ENCODE assay signal across 1 fruit fly cellular context in genomic region chrX:15745905-15746681, dm6.
TF ChIP-seq lines count a peak whose summit lies in the region.

Gene CG8944, minus strand, starts transcription at chrX:15746231.
Gene CCT6, plus strand, starts transcription at chrX:15746648.

TF ChIP-seq in whole organism, embryonic, 481 proteins besides CTCF, POLR2A, EP300 and RAD21 (continued from another document):
- TF ChIP-seq Atf6 (GFP tag; IDR thresholded peaks at IDR 0.05; lab: Robert Waterston, UW): no peak
- TF ChIP-seq CG7839 (tag; optimal IDR thresholded peaks at IDR 0.05; lab: Kevin White, UChicago): no peak
- TF ChIP-seq CG10959 (GFP tag; IDR thresholded peaks at IDR 0.05; lab: Robert Waterston, UW): no peak
- TF ChIP-seq grau (tag; optimal IDR thresholded peaks at IDR 0.05; lab: Kevin White, UChicago): peak; percentile 1
- TF ChIP-seq CG17186 (GFP tag; optimal IDR thresholded peaks at IDR 0.05; lab: Kevin White, UChicago): no peak
- no peak for TF ChIP-seq pnt (GFP tag; optimal IDR thresholded peaks at IDR 0.05; lab: Kevin White, UChicago)
- peak; percentile 28; the same call in 1 of the 2 replicates for TF ChIP-seq ssp (GFP tag; IDR thresholded peaks at IDR 0.05; lab: Robert Waterston, UW)
- no peak for TF ChIP-seq Poxn (GFP tag; IDR thresholded peaks at IDR 0.05; lab: Robert Waterston, UW)
- TF ChIP-seq Six4 (GFP tag; optimal IDR thresholded peaks at IDR 0.05; lab: Kevin White, UChicago): no peak
- no peak for TF ChIP-seq CG30431 (GFP tag; optimal IDR thresholded peaks at IDR 0.05; lab: Kevin White, UChicago)
- TF ChIP-seq sna (GFP tag; IDR thresholded peaks at IDR 0.05; lab: Robert Waterston, UW; ENCODE audit: partially characterized antibody): no peak
- TF ChIP-seq BtbVII (GFP tag; optimal IDR thresholded peaks at IDR 0.05; lab: Kevin White, UChicago): no peak
- TF ChIP-seq C15 (GFP tag; IDR thresholded peaks at IDR 0.05; lab: Robert Waterston, UW): no peak
- 0 out of 2 replicates have a peak, but pooled peaks have one; percentile 18 for TF ChIP-seq Ptx1 (GFP tag; IDR thresholded peaks at IDR 0.05; lab: Robert Waterston, UW)
- no peak for TF ChIP-seq CG31365 (tag; optimal IDR thresholded peaks at IDR 0.05; lab: Kevin White, UChicago)
- no peak for TF ChIP-seq hbn (GFP tag; IDR thresholded peaks at IDR 0.05; lab: Robert Waterston, UW; ENCODE audit: partially characterized antibody)
- TF ChIP-seq CG11085 (GFP tag; IDR thresholded peaks at IDR 0.05; lab: Robert Waterston, UW): no peak
- TF ChIP-seq CG11398 (GFP tag; optimal IDR thresholded peaks at IDR 0.05; lab: Kevin White, UChicago): no peak
- TF ChIP-seq ara (GFP tag; IDR thresholded peaks at IDR 0.05; lab: Robert Waterston, UW): no peak
- no peak for TF ChIP-seq oc (tag; optimal IDR thresholded peaks at IDR 0.05; lab: Kevin White, UChicago)
- TF ChIP-seq ab (GFP tag; optimal IDR thresholded peaks at IDR 0.05; lab: Kevin White, UChicago): no peak
- no peak for TF ChIP-seq CG10431 (GFP tag; optimal IDR thresholded peaks at IDR 0.05; lab: Kevin White, UChicago)
- no peak for TF ChIP-seq CG15479 (GFP tag; optimal IDR thresholded peaks at IDR 0.05; lab: Kevin White, UChicago)
- peak; percentile 96 for TF ChIP-seq CG2116 (GFP tag; optimal IDR thresholded peaks at IDR 0.05; lab: Kevin White, UChicago)
- TF ChIP-seq HmgD (GFP tag; optimal IDR thresholded peaks at IDR 0.05; lab: Kevin White, UChicago): no peak
- TF ChIP-seq bowl (GFP tag; IDR thresholded peaks at IDR 0.05; lab: Robert Waterston, UW): no peak
- 0 out of 2 replicates have a peak, but pooled peaks have one; percentile 28 for TF ChIP-seq CG13287 (GFP tag; IDR thresholded peaks at IDR 0.05; lab: Robert Waterston, UW; ENCODE audit: partially characterized antibody)
- 0 out of 3 replicates have a peak, but pooled peaks have one; percentile 42 for TF ChIP-seq knrl (GFP tag; IDR thresholded peaks at IDR 0.05; lab: Robert Waterston, UW; ENCODE audit: partially characterized antibody)
- TF ChIP-seq eyg (GFP tag; optimal IDR thresholded peaks at IDR 0.05; lab: Kevin White, UChicago): no peak
- TF ChIP-seq CG32532 (GFP tag; IDR thresholded peaks at IDR 0.05; lab: Robert Waterston, UW): 0 out of 2 replicates have a peak, but pooled peaks have one; percentile 38
- TF ChIP-seq Dip3 (GFP tag; optimal IDR thresholded peaks at IDR 0.05; lab: Kevin White, UChicago): no peak
- TF ChIP-seq vnd (GFP tag; IDR thresholded peaks at IDR 0.05; lab: Robert Waterston, UW; ENCODE audit: partially characterized antibody): peak; percentile 35; the same call in 1 of the 3 replicates
- TF ChIP-seq cato (GFP tag; optimal IDR thresholded peaks at IDR 0.05; lab: Kevin White, UChicago; ENCODE audit: borderline replicate concordance): no peak
- TF ChIP-seq Antp (GFP tag; optimal IDR thresholded peaks at IDR 0.05; lab: Kevin White, UChicago): no peak
- no peak for TF ChIP-seq jing (GFP tag; optimal IDR thresholded peaks at IDR 0.05; lab: Kevin White, UChicago)
- TF ChIP-seq CG3163 (GFP tag; optimal IDR thresholded peaks at IDR 0.05; lab: Kevin White, UChicago): no peak
- TF ChIP-seq CG14710 (tag; optimal IDR thresholded peaks at IDR 0.05; lab: Kevin White, UChicago): peak; percentile 71
- peak; percentile 30 for TF ChIP-seq CG15514 (GFP tag; optimal IDR thresholded peaks at IDR 0.05; lab: Kevin White, UChicago)
- TF ChIP-seq CG8924 (tag; optimal IDR thresholded peaks at IDR 0.05; lab: Kevin White, UChicago): no peak
- TF ChIP-seq Trl (optimal IDR thresholded peaks at IDR 0.05; lab: Kevin White, UChicago): no peak
- TF ChIP-seq Trl (GFP tag; optimal IDR thresholded peaks at IDR 0.05; lab: Kevin White, UChicago): no peak
- no peak for TF ChIP-seq NK7.1 (GFP tag; optimal IDR thresholded peaks at IDR 0.05; lab: Kevin White, UChicago)
- no peak for TF ChIP-seq jumu (GFP tag; optimal IDR thresholded peaks at IDR 0.05; lab: Kevin White, UChicago)
- TF ChIP-seq D19B (GFP tag; optimal IDR thresholded peaks at IDR 0.05; lab: Kevin White, UChicago): no peak
- no peak for TF ChIP-seq mam (GFP tag; optimal IDR thresholded peaks at IDR 0.05; lab: Kevin White, UChicago)
- TF ChIP-seq Sry-β (GFP tag; optimal IDR thresholded peaks at IDR 0.05; lab: Kevin White, UChicago): peak; percentile 83
- TF ChIP-seq run (tag; optimal IDR thresholded peaks at IDR 0.05; lab: Kevin White, UChicago): no peak
- TF ChIP-seq fd96Cb (tag; optimal IDR thresholded peaks at IDR 0.05; lab: Kevin White, UChicago): no peak
- no peak for TF ChIP-seq CG7745 (tag; optimal IDR thresholded peaks at IDR 0.05; lab: Kevin White, UChicago)
- no peak for TF ChIP-seq nom (GFP tag; optimal IDR thresholded peaks at IDR 0.05; lab: Kevin White, UChicago)
- peak; percentile 17 for TF ChIP-seq Ets97D (GFP tag; optimal IDR thresholded peaks at IDR 0.05; lab: Kevin White, UChicago)
- no peak for TF ChIP-seq pfk (GFP tag; optimal IDR thresholded peaks at IDR 0.05; lab: Kevin White, UChicago)
- TF ChIP-seq Blimp-1 (GFP tag; optimal IDR thresholded peaks at IDR 0.05; lab: Kevin White, UChicago): no peak
- no peak for TF ChIP-seq Dip2 (GFP tag; IDR thresholded peaks at IDR 0.05; lab: Robert Waterston, UW)
- no peak for TF ChIP-seq odd (GFP tag; optimal IDR thresholded peaks at IDR 0.05; lab: Kevin White, UChicago)
- no peak for TF ChIP-seq CG1529 (GFP tag; optimal IDR thresholded peaks at IDR 0.05; lab: Kevin White, UChicago)
- no peak for TF ChIP-seq CG12155 (GFP tag; optimal IDR thresholded peaks at IDR 0.05; lab: Kevin White, UChicago)
- TF ChIP-seq zf30C (GFP tag; optimal IDR thresholded peaks at IDR 0.05; lab: Kevin White, UChicago): no peak
- TF ChIP-seq CG11560 (tag; IDR thresholded peaks at IDR 0.05; lab: Robert Waterston, UW): no peak
- no peak; the same call in 2 of the 3 replicates for TF ChIP-seq ken (GFP tag; IDR thresholded peaks at IDR 0.05; lab: Robert Waterston, UW)
- no peak for TF ChIP-seq bab2 (GFP tag; optimal IDR thresholded peaks at IDR 0.05; lab: Kevin White, UChicago)
- no peak for TF ChIP-seq onecut (GFP tag; IDR thresholded peaks at IDR 0.05; lab: Robert Waterston, UW)
- TF ChIP-seq ci (GFP tag; IDR thresholded peaks at IDR 0.05; lab: Robert Waterston, UW): 0 out of 3 replicates have a peak, but pooled peaks have one; percentile 19
- no peak for TF ChIP-seq Dfd (GFP tag; optimal IDR thresholded peaks at IDR 0.05; lab: Kevin White, UChicago)
- TF ChIP-seq CG11456 (GFP tag; IDR thresholded peaks at IDR 0.05; lab: Robert Waterston, UW): peak; percentile 41; the same call in 1 of the 3 replicates
- no peak for TF ChIP-seq tx (GFP tag; optimal IDR thresholded peaks at IDR 0.05; lab: Kevin White, UChicago)
- TF ChIP-seq unpg (GFP tag; optimal IDR thresholded peaks at IDR 0.05; lab: Kevin White, UChicago): no peak
- no peak for TF ChIP-seq CG9437 (GFP tag; optimal IDR thresholded peaks at IDR 0.05; lab: Kevin White, UChicago)
- no peak for TF ChIP-seq ro (GFP tag; IDR thresholded peaks at IDR 0.05; lab: Robert Waterston, UW)
- TF ChIP-seq CG15011 (GFP tag; optimal IDR thresholded peaks at IDR 0.05; lab: Kevin White, UChicago): no peak
- no peak for TF ChIP-seq ranshi (GFP tag; IDR thresholded peaks at IDR 0.05; lab: Robert Waterston, UW)
- no peak for TF ChIP-seq CG7271 (tag; optimal IDR thresholded peaks at IDR 0.05; lab: Kevin White, UChicago)
- TF ChIP-seq kay (GFP tag; optimal IDR thresholded peaks at IDR 0.05; lab: Kevin White, UChicago): no peak
- TF ChIP-seq Sox100B (GFP tag; optimal IDR thresholded peaks at IDR 0.05; lab: Kevin White, UChicago): no peak
- no peak for TF ChIP-seq Neu2 (GFP tag; optimal IDR thresholded peaks at IDR 0.05; lab: Kevin White, UChicago; ENCODE audit: borderline replicate concordance)
- no peak for TF ChIP-seq tap (tag; optimal IDR thresholded peaks at IDR 0.05; lab: Kevin White, UChicago)
- TF ChIP-seq CG17829 (tag; optimal IDR thresholded peaks at IDR 0.05; lab: Kevin White, UChicago): peak; percentile 22
- TF ChIP-seq phol (tag; optimal IDR thresholded peaks at IDR 0.05; lab: Kevin White, UChicago): peak; percentile 36
- no peak for TF ChIP-seq lab (GFP tag; optimal IDR thresholded peaks at IDR 0.05; lab: Kevin White, UChicago)
- TF ChIP-seq nau (GFP tag; optimal IDR thresholded peaks at IDR 0.05; lab: Kevin White, UChicago): no peak
- no peak for TF ChIP-seq CG14441 (GFP tag; IDR thresholded peaks at IDR 0.05; lab: Robert Waterston, UW)
- TF ChIP-seq CG3838 (GFP tag; optimal IDR thresholded peaks at IDR 0.05; lab: Kevin White, UChicago): no peak
- no peak for TF ChIP-seq B-H1 (GFP tag; IDR thresholded peaks at IDR 0.05; lab: Robert Waterston, UW)
- peak; percentile 58; the same call in 1 of the 3 replicates for TF ChIP-seq CG6791 (GFP tag; IDR thresholded peaks at IDR 0.05; lab: Robert Waterston, UW; ENCODE audit: partially characterized antibody)
- TF ChIP-seq ap (GFP tag; IDR thresholded peaks at IDR 0.05; lab: Robert Waterston, UW): no peak
- TF ChIP-seq CG13296 (GFP tag; optimal IDR thresholded peaks at IDR 0.05; lab: Kevin White, UChicago): no peak
- TF ChIP-seq slp2 (GFP tag; optimal IDR thresholded peaks at IDR 0.05; lab: Kevin White, UChicago): no peak
- TF ChIP-seq org-1 (GFP tag; optimal IDR thresholded peaks at IDR 0.05; lab: Kevin White, UChicago): no peak
- TF ChIP-seq CG18262 (tag; optimal IDR thresholded peaks at IDR 0.05; lab: Kevin White, UChicago): peak; percentile 17
- TF ChIP-seq CG11723 (GFP tag; optimal IDR thresholded peaks at IDR 0.05; lab: Kevin White, UChicago): no peak
- TF ChIP-seq z (GFP tag; IDR thresholded peaks at IDR 0.05; lab: Robert Waterston, UW): no peak
- no peak for TF ChIP-seq btn (GFP tag; optimal IDR thresholded peaks at IDR 0.05; lab: Kevin White, UChicago)
- TF ChIP-seq CG1647 (GFP tag; optimal IDR thresholded peaks at IDR 0.05; lab: Kevin White, UChicago): no peak
- TF ChIP-seq scrt (GFP tag; optimal IDR thresholded peaks at IDR 0.05; lab: Kevin White, UChicago): no peak
- TF ChIP-seq CG18476 (GFP tag; optimal IDR thresholded peaks at IDR 0.05; lab: Kevin White, UChicago): no peak
- TF ChIP-seq pan (optimal IDR thresholded peaks at IDR 0.05; lab: Kevin White, UChicago): no peak
- no peak for TF ChIP-seq pan (GFP tag; optimal IDR thresholded peaks at IDR 0.05 in 1 of 2, IDR thresholded peaks at IDR 0.05 in 1 of 2)
- TF ChIP-seq slbo (GFP tag; IDR thresholded peaks at IDR 0.05; lab: Robert Waterston, UW): peak; percentile 50
- TF ChIP-seq D19A (tag; optimal IDR thresholded peaks at IDR 0.05; lab: Kevin White, UChicago): peak; percentile 17
- TF ChIP-seq dpn (GFP tag; optimal IDR thresholded peaks at IDR 0.05; lab: Kevin White, UChicago): peak in 1 of 2 experiments; percentile 21
- no peak for TF ChIP-seq TFAM (GFP tag; optimal IDR thresholded peaks at IDR 0.05; lab: Kevin White, UChicago)
- no peak for TF ChIP-seq fd3F (GFP tag; optimal IDR thresholded peaks at IDR 0.05; lab: Kevin White, UChicago)
- TF ChIP-seq Ssrp (tag; optimal IDR thresholded peaks at IDR 0.05; lab: Kevin White, UChicago): peak; percentile 5
- no peak for TF ChIP-seq tgo (GFP tag; IDR thresholded peaks at IDR 0.05; lab: Robert Waterston, UW)
- TF ChIP-seq gem (tag; optimal IDR thresholded peaks at IDR 0.05; lab: Kevin White, UChicago): no peak
- TF ChIP-seq Bgb (GFP tag; IDR thresholded peaks at IDR 0.05; lab: Robert Waterston, UW; ENCODE audit: partially characterized antibody): no peak; the same call in 1 of the 2 replicates
- no peak for TF ChIP-seq NC2α (GFP tag; optimal IDR thresholded peaks at IDR 0.05; lab: Kevin White, UChicago)
- no peak for TF ChIP-seq CG1602 (GFP tag; optimal IDR thresholded peaks at IDR 0.05; lab: Kevin White, UChicago)
- no peak for TF ChIP-seq tup (GFP tag; optimal IDR thresholded peaks at IDR 0.05; lab: Kevin White, UChicago)
- TF ChIP-seq bcd (GFP tag; optimal IDR thresholded peaks at IDR 0.05; lab: Kevin White, UChicago): peak; percentile 5
- no peak for TF ChIP-seq CG14050 (GFP tag; IDR thresholded peaks at IDR 0.05; lab: Robert Waterston, UW)
- TF ChIP-seq Nf-YA (GFP tag; IDR thresholded peaks at IDR 0.05; lab: Robert Waterston, UW): no peak
- no peak for TF ChIP-seq Doc2 (GFP tag; IDR thresholded peaks at IDR 0.05; lab: Robert Waterston, UW)
- no peak for TF ChIP-seq HLHmδ (GFP tag; optimal IDR thresholded peaks at IDR 0.05; lab: Kevin White, UChicago)
- TF ChIP-seq schlank (tag; optimal IDR thresholded peaks at IDR 0.05; lab: Kevin White, UChicago): no peak
- TF ChIP-seq wdn (GFP tag; IDR thresholded peaks at IDR 0.05; lab: Robert Waterston, UW): no peak
- no peak for TF ChIP-seq CG6813 (GFP tag; optimal IDR thresholded peaks at IDR 0.05; lab: Kevin White, UChicago)
- no peak for TF ChIP-seq CG33213 (GFP tag; optimal IDR thresholded peaks at IDR 0.05; lab: Kevin White, UChicago)
- no peak for TF ChIP-seq Dbx (GFP tag; IDR thresholded peaks at IDR 0.05; lab: Robert Waterston, UW)
- 0 out of 2 replicates have a peak, but pooled peaks have one; percentile 12 for TF ChIP-seq sens-2 (GFP tag; IDR thresholded peaks at IDR 0.05; lab: Robert Waterston, UW)
- peak; percentile 28 for TF ChIP-seq Hr3 (GFP tag; optimal IDR thresholded peaks at IDR 0.05; lab: Kevin White, UChicago)
- no peak for TF ChIP-seq CG1792 (GFP tag; optimal IDR thresholded peaks at IDR 0.05; lab: Kevin White, UChicago)
- no peak for TF ChIP-seq ftz-f1 (GFP tag; optimal IDR thresholded peaks at IDR 0.05; lab: Kevin White, UChicago)
- no peak for TF ChIP-seq CG12236 (GFP tag; optimal IDR thresholded peaks at IDR 0.05; lab: Kevin White, UChicago)
- no peak for TF ChIP-seq shn (GFP tag; optimal IDR thresholded peaks at IDR 0.05; lab: Kevin White, UChicago)
